Worm (Caenorhabditis elegans) whole organism, early embryonic: Measurements from ENCODE around the gene Y43E12A.2.

Experiments used
- aly-1 ChIP-seq: sonication (generic microtip); optimal IDR thresholded peaks from 2 replicates; lab custom pipeline; 2016; ENCODE audit warnings: missing genetic modification characterization, missing compliant biosample characterization
- ama-1 ChIP-seq: fragments of 150-350 bp; optimal IDR thresholded peaks from 2 replicates; lab custom pipeline; 2014
- ceh-36 ChIP-seq: sonication (generic microtip); optimal IDR thresholded peaks from 2 replicates; lab custom pipeline; 2016; ENCODE audit warnings: missing genetic modification characterization, inconsistent platforms, missing compliant biosample characterization
- ets-7 ChIP-seq: sonication (generic microtip); optimal IDR thresholded peaks from 2 replicates; lab custom pipeline; 2016; ENCODE audit warnings: missing genotype, missing genetic modification characterization, missing compliant biosample characterization
- pes-1 ChIP-seq: fragments of 200-800 bp; sonication (Bioruptor generic); IDR thresholded peaks from 2 replicates; pipeline ENCODE4 v1.3.6; 2022; ENCODE audit warnings: missing genetic modification reagents, missing genetic modification characterization, missing compliant biosample characterization
- tbx-11 ChIP-seq: fragments of 200-800 bp; sonication (Bioruptor generic); IDR thresholded peaks from 2 replicates; pipeline ENCODE4 v1.3.6; 2022; ENCODE audit warnings: missing genetic modification characterization, missing compliant biosample characterization

DNA sequence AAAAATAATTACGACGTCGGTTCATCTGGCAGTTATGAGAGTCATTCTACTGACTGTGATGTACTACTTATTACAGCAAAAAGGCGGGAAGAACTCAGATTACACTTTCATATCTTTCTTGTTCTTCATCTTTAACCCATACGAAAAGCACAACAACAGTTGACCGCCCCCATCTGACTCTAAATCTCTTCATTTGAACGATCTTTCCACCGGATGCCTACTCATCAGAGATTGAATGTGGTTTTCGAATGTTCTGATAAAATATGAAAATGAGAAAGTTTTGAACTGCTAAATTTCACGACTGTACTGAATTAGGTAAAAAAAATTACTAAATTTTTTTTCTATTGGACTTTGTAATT is 23.7 kb upstream of the Y43E12A.2 start, which contains the start of gene sri-19:
- TF ChIP-seq ama-1: no peak
- TF ChIP-seq ceh-36 (tag; lab: Kevin White, UChicago): no peak
- TF ChIP-seq ets-7 (tag; lab: Kevin White, UChicago): no peak
- TF ChIP-seq aly-1 (tag; lab: Kevin White, UChicago): no peak
- no peak for TF ChIP-seq tbx-11 (GFP tag; lab: Robert Waterston, UW)
- TF ChIP-seq pes-1 (GFP tag; lab: Robert Waterston, UW): no peak
